Worm (Caenorhabditis elegans): ENCODE results near the gene ptr-13.
"Not testable (repeated sequence)": the region's sequence is repeated elsewhere in the genome, so short reads cannot be mapped to it uniquely, and the experiment has no call there.

ce11 chrII:11121800-11122199, 40.5 kb downstream of the ptr-13 start, which contains the start of gene W10C6.2:
- TF ChIP-seq lsy-12 (tag; optimal IDR thresholded peaks at IDR 0.05); ztf-4 (tag; optimal IDR thresholded peaks at IDR 0.05); ZK546.5 (tag; optimal IDR thresholded peaks at IDR 0.05); nfya-1 (tag; optimal IDR thresholded peaks at IDR 0.05; ENCODE audit: insufficient read depth); pqm-1 (tag; optimal IDR thresholded peaks at IDR 0.05); nhr-76 (tag; optimal IDR thresholded peaks at IDR 0.05): not testable (repeated sequence)

Measured in whole organism, L3 larva.